Fruit fly (Drosophila melanogaster): ENCODE measurements around the gene Es2.

The Es2 gene

DNA sequence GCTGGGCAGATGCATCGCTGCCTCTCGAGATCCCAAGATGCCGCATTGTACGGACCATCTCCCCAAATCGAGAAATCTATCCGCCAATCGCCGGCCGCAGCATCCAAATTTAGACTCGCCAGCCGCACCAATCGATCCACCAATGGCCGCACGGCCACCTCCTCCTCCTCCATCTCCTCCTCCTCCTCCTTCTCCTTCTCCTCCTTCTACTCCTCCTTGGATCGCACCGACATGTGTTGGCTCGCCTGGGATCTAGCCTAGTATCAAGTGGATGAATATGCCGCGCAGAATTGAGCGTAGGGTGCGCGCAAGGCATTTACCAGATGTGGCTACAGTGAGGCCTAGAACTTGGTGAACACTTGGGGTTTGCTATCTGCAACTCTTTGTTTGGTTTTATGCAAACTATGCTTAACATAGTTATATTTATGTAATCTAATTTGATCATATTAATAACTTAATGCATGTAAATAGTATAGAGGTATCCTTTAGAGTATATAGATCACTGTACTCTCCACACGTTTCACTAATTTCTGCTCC, 6.2 kb upstream of the Es2 start, which contains the start of gene org-1 (continued):
- TF ChIP-seq Kr (GFP tag; optimal IDR thresholded peaks at IDR 0.05) (peak; percentile 48), Asciz (GFP tag; optimal IDR thresholded peaks at IDR 0.05) (peak; percentile 89), gcm2 (GFP tag; optimal IDR thresholded peaks at IDR 0.05) (peak; percentile 76), Dbx (GFP tag; IDR thresholded peaks at IDR 0.05) (peak; percentile 94), CG15269 (tag; optimal IDR thresholded peaks at IDR 0.05) (peak; percentile 95), ranshi (GFP tag; IDR thresholded peaks at IDR 0.05) (peak; percentile 98), pum (GFP tag; optimal IDR thresholded peaks at IDR 0.05) (peak; percentile 89), CG6689 (GFP tag; IDR thresholded peaks at IDR 0.05) (peak; percentile 98), CG8478 (optimal IDR thresholded peaks at IDR 0.05) (no peak), CG33557 (GFP tag; optimal IDR thresholded peaks at IDR 0.05) (peak; percentile 97), CG30020 (tag; optimal IDR thresholded peaks at IDR 0.05) (peak; percentile 77), CG18262 (tag; optimal IDR thresholded peaks at IDR 0.05) (peak; percentile 96), CG3065 (GFP tag; optimal IDR thresholded peaks at IDR 0.05) (peak; percentile 89), CG17612 (GFP tag; IDR thresholded peaks at IDR 0.05) (peak; percentile 89), CG6813 (GFP tag; optimal IDR thresholded peaks at IDR 0.05) (peak; percentile 91), Dref (GFP tag; IDR thresholded peaks at IDR 0.05) (0 out of 2 replicates have a peak, but pooled peaks have one; percentile 16), ind (GFP tag; optimal IDR thresholded peaks at IDR 0.05) (peak; percentile 94), CG4854 (GFP tag; optimal IDR thresholded peaks at IDR 0.05) (peak; percentile 77), Aef1 (GFP tag; IDR thresholded peaks at IDR 0.05) (peak; percentile 97), NfI (GFP tag; optimal IDR thresholded peaks at IDR 0.05) (peak; percentile 94), zfh2 (GFP tag; optimal IDR thresholded peaks at IDR 0.05) (peak; percentile 37), fd64A (GFP tag; optimal IDR thresholded peaks at IDR 0.05) (peak; percentile 92), slp2 (GFP tag; optimal IDR thresholded peaks at IDR 0.05) (peak; percentile 76), CG13424 (tag; optimal IDR thresholded peaks at IDR 0.05) (peak; percentile 97), CG9215 (GFP tag; IDR thresholded peaks at IDR 0.05) (peak; percentile 93), Ada2b (GFP tag; IDR thresholded peaks at IDR 0.05) (peak; percentile 98), CG16815 (GFP tag; optimal IDR thresholded peaks at IDR 0.05) (peak; percentile 95), BEAF-32 (GFP tag; optimal IDR thresholded peaks at IDR 0.05) (no peak), Eip74EF (GFP tag; optimal IDR thresholded peaks at IDR 0.05) (peak in 1 of 2 experiments; percentile 88), btn (GFP tag; optimal IDR thresholded peaks at IDR 0.05) (peak; percentile 67), CG6683 (GFP tag; optimal IDR thresholded peaks at IDR 0.05) (peak; percentile 73), Max (GFP tag; optimal IDR thresholded peaks at IDR 0.05) (peak; percentile 80), CG10462 (GFP tag; optimal IDR thresholded peaks at IDR 0.05) (peak; percentile 91), CG13894 (tag; optimal IDR thresholded peaks at IDR 0.05) (peak; percentile 68), gfzf (GFP tag; optimal IDR thresholded peaks at IDR 0.05) (no peak), CG13287 (GFP tag; IDR thresholded peaks at IDR 0.05; ENCODE audit: partially characterized antibody) (no peak), caup (GFP tag; optimal IDR thresholded peaks at IDR 0.05; ENCODE audit: severe bottlenecking) (peak; percentile 89), CG7372 (GFP tag; IDR thresholded peaks at IDR 0.05) (peak; percentile 98), CG34422 (GFP tag; IDR thresholded peaks at IDR 0.05) (peak; percentile 99), ap (GFP tag; IDR thresholded peaks at IDR 0.05) (peak; percentile 97), Atf3 (GFP tag; optimal IDR thresholded peaks at IDR 0.05) (peak; percentile 86), CG7556 (GFP tag; optimal IDR thresholded peaks at IDR 0.05) (peak; percentile 90), Poxn (GFP tag; IDR thresholded peaks at IDR 0.05) (peak; percentile 84), Oli (tag; optimal IDR thresholded peaks at IDR 0.05) (peak; percentile 95), schlank (tag; optimal IDR thresholded peaks at IDR 0.05) (peak; percentile 70), fd3F (GFP tag; optimal IDR thresholded peaks at IDR 0.05) (peak; percentile 88), CG31388 (GFP tag; optimal IDR thresholded peaks at IDR 0.05) (peak; percentile 91), CG8290 (GFP tag; optimal IDR thresholded peaks at IDR 0.05) (peak; percentile 91), CG8290 (tag; optimal IDR thresholded peaks at IDR 0.05) (peak; percentile 82 to 97), HHEX (GFP tag; optimal IDR thresholded peaks at IDR 0.05) (peak; percentile 89)
